Worm (Caenorhabditis elegans): ENCODE measurements around the gene dylt-3.

The dylt-3 gene

DNA sequence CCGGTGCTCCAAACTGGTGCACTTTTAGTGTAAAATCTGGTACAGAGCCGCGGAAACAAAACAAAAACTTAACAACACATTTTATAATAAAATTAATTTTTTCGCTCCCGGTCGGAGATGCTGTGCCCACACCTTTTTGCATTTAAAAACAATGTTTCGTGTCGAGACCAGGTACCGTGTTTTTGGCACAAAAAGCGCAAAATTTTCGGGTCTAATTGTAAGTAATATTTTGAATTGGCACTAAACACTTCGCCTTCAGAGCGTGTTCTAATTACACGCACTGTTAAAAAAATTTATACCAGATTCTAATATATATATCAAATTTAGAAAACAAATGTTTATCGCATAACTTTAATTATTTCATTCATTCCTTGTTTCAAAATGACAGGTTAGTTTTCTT is at the start of gene dylt-3:
Gene dylt-3 (plus strand): TSS at position 301 of the 400 bp plus-strand sequence.
- no peak for TF ChIP-seq unc-62 (GFP tag; optimal IDR thresholded peaks at IDR 0.05)

DNA sequence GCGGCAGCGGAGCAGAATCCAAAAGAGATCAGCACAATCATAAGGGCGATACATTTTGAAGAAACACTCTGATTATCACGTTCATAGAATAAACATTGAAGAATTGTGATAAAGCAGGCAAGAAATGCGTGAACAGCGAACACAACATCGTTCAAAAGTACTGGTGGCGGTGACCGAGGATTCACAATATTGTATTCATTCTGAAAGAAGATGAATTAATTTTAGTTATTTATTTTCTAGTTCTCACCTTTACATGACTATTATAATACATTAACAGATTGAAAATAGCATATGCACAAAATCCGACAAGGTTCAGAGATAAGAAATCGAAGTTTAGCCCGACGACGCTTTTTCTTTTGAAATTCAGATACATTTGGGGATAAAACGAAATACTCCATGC is 45.6 kb upstream of the dylt-3 start:
- TF ChIP-seq unc-62 (GFP tag; optimal IDR thresholded peaks at IDR 0.05) = no peak

DNA sequence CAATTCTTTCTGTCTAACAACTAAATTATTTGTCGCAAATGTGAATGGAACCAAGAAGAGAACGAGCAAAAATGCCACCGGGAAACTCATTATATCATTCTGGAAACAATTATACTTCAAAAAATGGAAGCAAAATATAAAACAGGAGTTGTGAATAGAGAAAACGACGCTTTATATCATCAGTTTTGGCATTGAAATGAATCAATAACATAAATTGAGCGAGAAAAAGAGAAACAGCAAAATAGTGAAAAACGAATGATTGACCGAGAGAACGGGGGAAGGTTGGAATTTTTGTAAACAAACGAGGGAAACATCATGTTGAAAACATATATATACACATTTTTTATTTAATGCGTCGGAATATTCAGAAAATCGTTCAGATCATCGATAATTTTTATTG is 44.7 kb upstream of the dylt-3 start, which contains the start of gene ctns-1:
Gene ctns-1 (minus strand): TSS at position 101 of the 400 bp plus-strand sequence.
- no peak for TF ChIP-seq unc-62 (GFP tag; optimal IDR thresholded peaks at IDR 0.05)

DNA sequence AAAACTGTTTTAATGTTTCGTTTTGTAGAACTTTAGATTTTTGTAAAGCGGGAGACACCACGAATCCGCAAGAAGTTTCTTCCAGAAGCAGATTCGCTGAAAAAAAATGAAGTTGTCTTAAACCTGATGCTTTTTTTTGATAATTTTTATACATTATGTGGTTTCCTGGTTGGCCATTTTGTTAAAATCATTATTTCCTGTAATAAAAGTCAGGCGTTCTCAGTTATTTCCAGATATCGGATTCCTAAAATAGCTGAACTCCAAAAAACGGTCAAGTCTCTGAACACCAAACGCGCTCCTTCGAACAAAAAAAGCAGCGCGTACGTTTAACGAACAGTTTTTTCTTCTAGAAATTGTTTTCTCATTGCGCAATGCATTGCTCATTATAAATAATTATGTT is 44.2 kb upstream of the dylt-3 start:
- TF ChIP-seq unc-62 (GFP tag; optimal IDR thresholded peaks at IDR 0.05) = no peak

DNA sequence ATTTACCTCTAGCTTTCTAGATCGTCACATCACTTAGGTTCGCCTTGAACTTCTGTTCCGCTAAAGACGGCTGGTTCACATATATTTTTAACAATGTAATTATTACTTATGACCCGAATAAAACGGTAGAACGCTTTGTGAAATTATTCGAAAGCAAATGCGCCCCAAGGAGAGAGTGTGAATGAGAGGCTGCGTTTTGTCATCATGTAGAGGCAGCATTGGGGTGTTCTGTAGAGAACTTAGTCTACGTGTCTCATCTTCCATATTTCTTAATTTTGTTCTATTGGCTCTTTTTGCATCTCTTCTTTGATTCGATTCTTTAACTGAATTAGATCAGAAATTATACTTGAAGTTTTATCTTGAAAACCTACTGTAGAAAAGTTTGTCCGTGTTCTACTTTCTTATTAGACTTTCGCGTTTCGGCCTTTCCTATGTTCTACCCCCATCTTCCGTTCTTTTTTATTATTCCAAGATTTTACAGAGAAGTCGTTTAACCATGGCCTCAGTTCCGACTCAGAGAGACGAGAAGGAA is 43.5 kb upstream of the dylt-3 start, which contains the start of gene cdc-48.2:
Gene cdc-48.2 (plus strand): TSS at position 482 of the 532 bp plus-strand sequence.
- TF ChIP-seq unc-62 (GFP tag; optimal IDR thresholded peaks at IDR 0.05) = no peak

DNA sequence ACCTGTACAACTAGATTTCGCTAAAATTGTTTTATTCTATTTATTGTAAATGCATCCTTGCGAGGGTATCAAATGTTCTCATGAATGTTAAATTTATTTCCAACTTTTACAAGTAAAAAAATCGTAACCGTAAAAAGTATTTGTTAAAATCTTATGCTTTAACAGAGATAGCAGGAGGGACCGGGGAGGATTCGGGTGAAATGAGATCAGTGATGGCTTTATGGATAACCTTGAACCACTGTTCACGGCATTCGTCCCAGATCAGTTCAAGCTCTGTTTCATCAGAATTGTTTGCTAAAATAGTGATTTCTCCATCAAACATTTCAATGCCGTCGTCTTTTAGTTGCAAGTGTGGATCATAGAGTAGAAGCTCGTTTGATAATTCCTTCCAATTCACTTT is 40.4 kb upstream of the dylt-3 start:
- TF ChIP-seq unc-62 (GFP tag; optimal IDR thresholded peaks at IDR 0.05) = no peak

DNA sequence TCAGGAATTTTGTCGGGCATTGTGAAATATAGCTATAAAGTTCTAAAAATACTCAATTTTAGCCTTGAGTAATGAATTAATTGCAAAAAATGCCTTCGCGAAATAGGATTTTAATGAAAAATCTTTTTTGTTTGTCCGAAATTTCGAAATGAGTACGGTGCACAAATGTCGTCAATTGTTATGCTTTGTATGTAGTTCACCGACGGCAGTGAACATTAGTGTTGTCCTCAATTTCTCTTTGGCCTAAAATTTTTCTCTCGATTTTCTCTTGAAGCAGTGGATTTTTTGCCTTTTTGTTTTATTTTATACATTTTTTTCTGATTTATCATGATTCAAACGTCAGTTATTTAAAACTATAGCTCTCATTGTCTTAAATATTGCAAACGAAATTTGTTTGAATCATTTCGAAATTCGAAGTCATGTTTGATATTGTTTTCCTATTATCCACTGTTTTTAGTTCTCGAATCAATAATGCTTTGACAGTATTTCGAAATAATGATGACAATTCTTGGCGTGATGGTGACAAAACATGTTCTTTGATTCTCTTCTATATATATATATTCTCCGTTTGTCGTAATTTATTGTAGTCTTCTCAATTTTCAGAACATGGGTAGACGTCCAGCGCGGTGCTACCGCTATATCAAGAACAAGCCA is 38.1 kb upstream of the dylt-3 start, which contains the start of the genes ints-11 and rpl-10:
Gene ints-11 (minus strand): TSS at position 201 of the 654 bp plus-strand sequence.
Gene rpl-10 (plus strand): TSS at position 604 of the 654 bp plus-strand sequence.
- no peak for TF ChIP-seq unc-62 (GFP tag; optimal IDR thresholded peaks at IDR 0.05)

- TF ChIP-seq unc-62 (GFP tag; optimal IDR thresholded peaks at IDR 0.05) = no peak
Measured at ce11 chrII:8144543-8144942, 37.0 kb upstream of the dylt-3 start, which contains the start of gene F10B5.2. Gene F10B5.2, plus strand, starts transcription at chrII:8144762.

DNA sequence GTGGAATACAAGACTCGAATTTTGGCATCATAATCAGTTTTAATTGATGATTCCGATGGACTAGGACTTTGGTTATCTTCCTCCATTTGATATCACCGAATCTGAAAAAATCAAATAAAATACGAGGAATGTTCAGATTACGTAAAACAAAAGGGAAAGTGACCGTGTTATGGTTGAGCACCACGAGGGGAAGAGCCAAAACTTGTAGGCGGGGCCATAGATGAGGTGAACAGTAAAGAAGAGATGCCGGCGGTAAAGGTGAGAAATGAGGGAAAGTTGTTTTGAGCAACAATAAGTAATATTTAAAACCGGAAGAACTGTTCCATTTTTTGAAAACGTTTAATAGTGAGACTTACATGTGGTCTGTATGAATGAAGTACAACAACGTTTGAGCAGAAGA is 31.6 kb upstream of the dylt-3 start, which contains the start of gene F10B5.3:
Gene F10B5.3 (minus strand): TSS at position 101 of the 400 bp plus-strand sequence.
- TF ChIP-seq unc-62 (GFP tag; optimal IDR thresholded peaks at IDR 0.05) = no peak

ce11 chrII:8152711-8153325 is 28.7 kb upstream of the dylt-3 start:
- no peak for TF ChIP-seq unc-62 (GFP tag; optimal IDR thresholded peaks at IDR 0.05)

DNA sequence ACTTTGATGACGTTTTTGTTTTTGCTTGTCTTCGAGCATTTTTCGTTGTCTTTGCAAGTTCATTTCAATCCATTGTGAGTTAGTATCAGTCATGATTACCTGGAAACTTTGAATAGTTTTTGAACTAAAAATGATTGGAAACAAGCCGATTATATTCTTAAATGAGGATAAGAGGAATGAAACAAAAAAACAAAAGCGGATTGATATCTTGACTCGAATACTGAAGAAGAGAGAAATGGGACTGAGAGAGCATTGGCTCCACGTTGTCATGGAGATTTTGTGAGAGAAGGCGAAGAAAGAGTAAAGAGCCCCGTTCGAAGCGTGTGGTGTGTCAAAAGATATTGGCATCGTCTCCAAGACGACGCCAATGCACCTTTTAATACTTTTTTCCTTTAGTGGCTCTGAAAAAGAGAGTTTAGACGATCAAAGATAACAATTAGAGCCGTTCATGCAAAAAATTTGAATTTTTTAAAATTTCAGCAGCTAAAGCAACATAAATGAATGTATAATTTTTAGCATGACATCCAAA is 24.6 kb upstream of the dylt-3 start, which contains the start of the genes tub-1 and tmem-138:
Gene tub-1 (minus strand): TSS at position 101 of the 529 bp plus-strand sequence.
Gene tmem-138 (plus strand): TSS at position 479 of the 529 bp plus-strand sequence.
- TF ChIP-seq unc-62 (GFP tag; optimal IDR thresholded peaks at IDR 0.05) = no peak

- TF ChIP-seq unc-62 (GFP tag; optimal IDR thresholded peaks at IDR 0.05) = no peak
Measured at ce11 chrII:8157991-8158390, 23.5 kb upstream of the dylt-3 start, which contains the start of gene pch-2. Gene pch-2, plus strand, starts transcription at chrII:8158349.

- TF ChIP-seq unc-62 (GFP tag; optimal IDR thresholded peaks at IDR 0.05) = no peak
Measured at ce11 chrII:8160916-8161315, 20.6 kb upstream of the dylt-3 start.

ce11 chrII:8162120-8162648 is 19.4 kb upstream of the dylt-3 start, which contains the start of the genes emb-27 and rrf-3:
Gene emb-27, minus strand, starts transcription at chrII:8162170.
Gene rrf-3, plus strand, starts transcription at chrII:8162465.
- no peak for TF ChIP-seq unc-62 (GFP tag; optimal IDR thresholded peaks at IDR 0.05)

DNA sequence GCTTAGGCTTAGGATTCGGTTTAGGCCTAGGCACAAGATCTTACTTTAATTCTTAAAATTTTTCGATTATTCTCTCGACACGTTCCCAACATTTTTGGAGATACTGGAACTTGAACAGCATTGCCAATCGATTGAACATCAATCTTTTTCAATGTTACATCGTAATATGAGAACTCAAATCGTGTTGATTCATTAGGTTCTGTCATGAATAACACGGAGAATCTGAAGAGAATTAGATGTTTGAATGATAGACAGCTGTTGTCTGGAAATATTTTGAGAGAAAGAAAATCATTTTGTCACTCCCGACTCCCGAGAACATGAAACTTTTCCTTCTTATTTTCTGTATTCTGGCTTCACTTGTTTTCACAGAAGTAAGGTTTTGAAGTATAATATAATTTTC is 12.3 kb upstream of the dylt-3 start, which contains the start of gene T05C12.15:
Gene T05C12.15 (plus strand): TSS at position 301 of the 400 bp plus-strand sequence.
- TF ChIP-seq unc-62 (GFP tag; optimal IDR thresholded peaks at IDR 0.05) = no peak

DNA sequence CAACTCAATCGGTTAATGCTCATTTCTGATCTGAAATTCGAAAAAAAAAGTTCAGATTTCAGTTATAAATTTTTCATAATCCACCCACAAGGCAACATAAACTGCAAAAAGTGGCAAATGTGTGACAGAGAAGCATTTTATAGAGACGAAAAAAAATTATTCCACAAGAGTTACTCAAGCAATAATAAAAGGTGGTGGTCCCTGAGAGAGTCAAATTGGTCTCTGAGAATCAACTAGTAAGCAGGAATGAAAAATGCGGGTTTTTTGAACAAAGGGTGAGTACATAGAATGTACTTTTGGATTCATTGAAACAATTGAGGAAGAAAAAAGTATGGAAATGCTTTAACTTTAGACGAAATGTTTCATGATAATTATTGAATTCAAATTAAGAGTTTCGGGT is 11.2 kb upstream of the dylt-3 start, which contains the start of gene T05C12.11:
Gene T05C12.11 (minus strand): TSS at position 101 of the 400 bp plus-strand sequence.
- no peak for TF ChIP-seq unc-62 (GFP tag; optimal IDR thresholded peaks at IDR 0.05)

Measured in whole organism, dauer.